Fruit fly (Drosophila melanogaster) whole organism, wandering third instar larva: ENCODE results near the gene Or67c.

Source experiments
- Dfd ChIP-seq: fragments of >200 bp; optimal IDR thresholded peaks from 2 replicates; lab custom pipeline; 2017; ENCODE audit warnings: missing biosample characterization, missing genetic modification characterization
- Dif ChIP-seq: fragments of 200-275, 200-300 bp; sonication (Bioruptor generic); optimal IDR thresholded peaks from 2 replicates; lab custom pipeline; 2018; ENCODE audit warnings: missing biosample characterization, missing genetic modification characterization; ENCODE audit not compliant: partially characterized antibody
- Hr78 ChIP-seq: fragments of >200 bp; optimal IDR thresholded peaks from 2 replicates; lab custom pipeline; 2017; ENCODE audit warnings: missing biosample characterization, missing genetic modification characterization
- OdsH ChIP-seq: fragments of 200-800 bp; sonication (Bioruptor generic); optimal IDR thresholded peaks from 2 replicates; lab custom pipeline; 2016; ENCODE audit warnings: missing biosample characterization, mild to moderate bottlenecking, missing genetic modification characterization
- Rel ChIP-seq, 2 experiments: fragments of 200-800 bp; sonication (Bioruptor generic) in 1 of 2; optimal IDR thresholded peaks; 2 replicates in 1 of 2; 3 replicates in 1 of 2; lab custom pipeline; 2016 to 2019; ENCODE audit warnings: mild to moderate bottlenecking in 2 of 2, missing biosample characterization in 2 of 2, missing genetic modification characterization in 2 of 2, moderate library complexity in 1 of 2
- brk ChIP-seq: fragments of 200-800 bp; sonication (Bioruptor generic); optimal IDR thresholded peaks from 2 replicates; lab custom pipeline; 2016; ENCODE audit warnings: missing biosample characterization, mild to moderate bottlenecking, missing genetic modification characterization
- dmrt93B ChIP-seq: fragments of 200-800 bp; sonication (Bioruptor generic); optimal IDR thresholded peaks from 2 replicates; lab custom pipeline; 2018; ENCODE audit warnings: missing biosample characterization, mild to moderate bottlenecking, missing genetic modification characterization
- h ChIP-seq: fragments of 200-800 bp; sonication (Bioruptor generic); optimal IDR thresholded peaks from 3 replicates; lab custom pipeline; 2016; ENCODE audit warnings: missing biosample characterization, mild to moderate bottlenecking, missing genetic modification characterization
- psq ChIP-seq: fragments of 200-800 bp; sonication (Bioruptor generic); optimal IDR thresholded peaks from 3 replicates; lab custom pipeline; 2017; ENCODE audit warnings: missing biosample characterization, mild to moderate bottlenecking, missing genetic modification characterization, moderate library complexity
- rgr ChIP-seq: fragments of 200-800 bp; sonication (Bioruptor generic); optimal IDR thresholded peaks from 3 replicates; lab custom pipeline; 2016; ENCODE audit warnings: missing biosample characterization, mild to moderate bottlenecking, missing genetic modification characterization
- sv ChIP-seq: fragments of 200-800 bp; sonication (Bioruptor generic); optimal IDR thresholded peaks from 3 replicates; lab custom pipeline; 2016; ENCODE audit warnings: missing biosample characterization, missing genetic modification characterization

dm6 chr3L:10258738-10259137 lies 14.2 kb upstream of the Or67c start:
- TF ChIP-seq OdsH (GFP tag; lab: Kevin White, UChicago) = no peak
- no peak for TF ChIP-seq sv (GFP tag; lab: Kevin White, UChicago)
- TF ChIP-seq psq (GFP tag; lab: Kevin White, UChicago) = no peak
- TF ChIP-seq rgr = no peak
- TF ChIP-seq Rel (GFP tag; optimal IDR thresholded peaks at IDR 0.05; lab: Kevin White, UChicago) = no peak
- TF ChIP-seq Rel (tag; optimal IDR thresholded peaks at IDR 0.05; lab: Kevin White, UChicago) = no peak
- no peak for TF ChIP-seq Hr78 (GFP tag; lab: Kevin White, UChicago)
- TF ChIP-seq Dfd (GFP tag; lab: Kevin White, UChicago) = no peak
- TF ChIP-seq h (GFP tag; lab: Kevin White, UChicago) = no peak
- TF ChIP-seq brk (GFP tag; lab: Kevin White, UChicago) = no peak
- no peak for TF ChIP-seq dmrt93B (GFP tag; lab: Kevin White, UChicago)
- TF ChIP-seq Dif (GFP tag; lab: Kevin White, UChicago) = no peak
